Fruit fly (Drosophila melanogaster): Measurements from ENCODE around the gene CG15005.

CG15005 gene

dm6 chr3L:4221226-4221770 is 17.2 kb upstream of the CG15005 start (continued):
- TF ChIP-seq sr (GFP tag; IDR thresholded peaks at IDR 0.05), result no peak
- TF ChIP-seq B-H2 (GFP tag; optimal IDR thresholded peaks at IDR 0.05), result peak; percentile 40
- TF ChIP-seq row (GFP tag; IDR thresholded peaks at IDR 0.05), result peak; percentile 10; the same call in 1 of the 3 replicates
- TF ChIP-seq HmgZ (tag; optimal IDR thresholded peaks at IDR 0.05), result peak; percentile 64
- TF ChIP-seq klu (GFP tag; IDR thresholded peaks at IDR 0.05), result no peak
- TF ChIP-seq Drgx (GFP tag; IDR thresholded peaks at IDR 0.05), result peak; percentile 38; the same call in 1 of the 2 replicates
- no peak for TF ChIP-seq lov (optimal IDR thresholded peaks at IDR 0.05)
- no peak for TF ChIP-seq lov (GFP tag; IDR thresholded peaks at IDR 0.05)
- TF ChIP-seq hb (GFP tag; IDR thresholded peaks at IDR 0.05; ENCODE audit: partially characterized antibody), result no peak
- peak; percentile 99 for TF ChIP-seq cwo (GFP tag; optimal IDR thresholded peaks at IDR 0.05)
- TF ChIP-seq Jarid2 (GFP tag; optimal IDR thresholded peaks at IDR 0.05), result no peak
- no peak for TF ChIP-seq sima (GFP tag; optimal IDR thresholded peaks at IDR 0.05)
- TF ChIP-seq Hr78 (GFP tag; optimal IDR thresholded peaks at IDR 0.05), result peak in 1 of 2 experiments; percentile 82
- TF ChIP-seq BtbVII (GFP tag; optimal IDR thresholded peaks at IDR 0.05), result peak; percentile 35
- peak; percentile 42; the same call in 1 of the 2 replicates for TF ChIP-seq vvl (GFP tag; IDR thresholded peaks at IDR 0.05)
- TF ChIP-seq CG10543 (GFP tag; optimal IDR thresholded peaks at IDR 0.05), result peak; percentile 97
- TF ChIP-seq CG6689 (GFP tag; IDR thresholded peaks at IDR 0.05), result no peak
- no peak for TF ChIP-seq slbo (GFP tag; IDR thresholded peaks at IDR 0.05)
- TF ChIP-seq schlank (tag; optimal IDR thresholded peaks at IDR 0.05), result peak; percentile 48
- TF ChIP-seq Fer3 (tag; optimal IDR thresholded peaks at IDR 0.05), result peak; percentile 12
- peak; percentile 47 for TF ChIP-seq nom (GFP tag; optimal IDR thresholded peaks at IDR 0.05)
- 0 out of 3 replicates have a peak, but pooled peaks have one; percentile 43 for TF ChIP-seq ci (GFP tag; IDR thresholded peaks at IDR 0.05)
- no peak for TF ChIP-seq CG6272 (GFP tag; IDR thresholded peaks at IDR 0.05)
- TF ChIP-seq sd (tag; optimal IDR thresholded peaks at IDR 0.05), result peak; percentile 99
- no peak for TF ChIP-seq danr (GFP tag; IDR thresholded peaks at IDR 0.05)
- no peak for TF ChIP-seq CG16863 (GFP tag; optimal IDR thresholded peaks at IDR 0.05)
- peak; percentile 43 for TF ChIP-seq CG12219 (GFP tag; optimal IDR thresholded peaks at IDR 0.05)
- TF ChIP-seq cato (GFP tag; optimal IDR thresholded peaks at IDR 0.05; ENCODE audit: borderline replicate concordance), result no peak
- no peak for TF ChIP-seq dmrt11E (tag; optimal IDR thresholded peaks at IDR 0.05)
- peak; percentile 21 for TF ChIP-seq CG15269 (tag; optimal IDR thresholded peaks at IDR 0.05)
- TF ChIP-seq slou (GFP tag; optimal IDR thresholded peaks at IDR 0.05), result no peak
- no peak for TF ChIP-seq Atf-2 (GFP tag; optimal IDR thresholded peaks at IDR 0.05)
- TF ChIP-seq PHDP (tag; optimal IDR thresholded peaks at IDR 0.05), result peak; percentile 29
- no peak for TF ChIP-seq NK7.1 (GFP tag; optimal IDR thresholded peaks at IDR 0.05)
- no peak for TF ChIP-seq cad (GFP tag; optimal IDR thresholded peaks at IDR 0.05)
- TF ChIP-seq gt (GFP tag; IDR thresholded peaks at IDR 0.05), result no peak
- no peak for TF ChIP-seq ara (GFP tag; IDR thresholded peaks at IDR 0.05)
- TF ChIP-seq pros (GFP tag; optimal IDR thresholded peaks at IDR 0.05), result peak; percentile 79
- TF ChIP-seq CG15514 (GFP tag; optimal IDR thresholded peaks at IDR 0.05), result peak; percentile 52
- TF ChIP-seq CG10959 (GFP tag; IDR thresholded peaks at IDR 0.05), result no peak
- TF ChIP-seq sug (tag; optimal IDR thresholded peaks at IDR 0.05), result peak; percentile 95
- peak; percentile 34 for TF ChIP-seq Nf-YC (tag; optimal IDR thresholded peaks at IDR 0.05)
- TF ChIP-seq en (GFP tag; optimal IDR thresholded peaks at IDR 0.05), result no peak
- peak; percentile 26 for TF ChIP-seq CG18599 (GFP tag; optimal IDR thresholded peaks at IDR 0.05)
- TF ChIP-seq maf-S (GFP tag; optimal IDR thresholded peaks at IDR 0.05), result no peak
- TF ChIP-seq tna (GFP tag; IDR thresholded peaks at IDR 0.05; ENCODE audit: partially characterized antibody), result 0 out of 2 replicates have a peak, but pooled peaks have one; percentile 7
- TF ChIP-seq CG32532 (GFP tag; IDR thresholded peaks at IDR 0.05), result peak; percentile 54; the same call in 1 of the 2 replicates
- TF ChIP-seq BEAF-32 (GFP tag; optimal IDR thresholded peaks at IDR 0.05), result no peak
- peak; percentile 54 for TF ChIP-seq Adf1 (GFP tag; IDR thresholded peaks at IDR 0.05)
- TF ChIP-seq odd (GFP tag; optimal IDR thresholded peaks at IDR 0.05), result peak; percentile 0
